Worm (Caenorhabditis elegans): Measurements from ENCODE around the gene obr-1.
"Not testable (repeated sequence)": the region's sequence is repeated elsewhere in the genome, so short reads cannot be mapped to it uniquely, and the experiment has no call there.

ce11 chrIII:11224006-11224405 is 46.7 kb downstream of the obr-1 start, which contains the start of gene Y47D3A.13:
- TF ChIP-seq snpc-4 (tag; optimal IDR thresholded peaks at IDR 0.05); ama-1 (optimal IDR thresholded peaks at IDR 0.05); lsy-2 (tag; optimal IDR thresholded peaks at IDR 0.05); mab-5 (tag; optimal IDR thresholded peaks at IDR 0.05); nhr-11 (tag; optimal IDR thresholded peaks at IDR 0.05); elt-1 (tag; optimal IDR thresholded peaks at IDR 0.05); blmp-1 (tag; optimal IDR thresholded peaks at IDR 0.05; ENCODE audit: insufficient read depth); sma-3 (GFP tag; optimal IDR thresholded peaks at IDR 0.05); nhr-23 (tag; optimal IDR thresholded peaks at IDR 0.05); nhr-21 (tag; optimal IDR thresholded peaks at IDR 0.05); nhr-12 (tag; optimal IDR thresholded peaks at IDR 0.05); lin-13 (GFP tag; optimal IDR thresholded peaks at IDR 0.05); lin-39 (tag; optimal IDR thresholded peaks at IDR 0.05); alr-1 (tag; optimal IDR thresholded peaks at IDR 0.05): not testable (repeated sequence)
